Fruit fly (Drosophila melanogaster): ENCODE measurements around the gene CG7115.

The CG7115 gene

DNA sequence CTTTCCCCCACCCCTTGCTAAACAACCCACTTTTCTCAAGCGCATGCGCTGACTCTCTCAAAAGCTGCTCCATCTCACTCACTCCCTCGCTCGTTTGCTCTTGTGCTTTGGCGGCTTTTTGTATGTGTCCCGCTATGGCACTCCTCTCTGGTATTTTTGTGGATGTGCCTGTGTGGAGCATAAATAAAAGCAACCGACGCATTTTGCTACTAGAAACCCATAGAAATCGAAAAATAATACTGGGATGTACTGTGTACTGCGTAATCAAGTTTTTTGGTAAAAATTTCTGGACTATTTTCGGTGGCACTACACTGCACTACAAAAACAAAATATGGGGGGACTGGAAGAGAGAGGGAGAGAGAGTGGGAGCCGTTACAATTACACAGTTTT, 11.3 kb upstream of the CG7115 start (continued):
- TF ChIP-seq PHDP (tag; optimal IDR thresholded peaks at IDR 0.05), result no peak
- TF ChIP-seq CG10979 (tag; optimal IDR thresholded peaks at IDR 0.05), result no peak
- TF ChIP-seq CG15011 (GFP tag; optimal IDR thresholded peaks at IDR 0.05), result no peak
- TF ChIP-seq CG10959 (GFP tag; IDR thresholded peaks at IDR 0.05), result no peak
- peak; percentile 39 for TF ChIP-seq eyg (GFP tag; optimal IDR thresholded peaks at IDR 0.05)
- TF ChIP-seq CG10147 (GFP tag; optimal IDR thresholded peaks at IDR 0.05), result peak; percentile 4
- TF ChIP-seq CG16863 (GFP tag; optimal IDR thresholded peaks at IDR 0.05), result no peak
- no peak for TF ChIP-seq toy (GFP tag; IDR thresholded peaks at IDR 0.05)
- TF ChIP-seq CG14710 (tag; optimal IDR thresholded peaks at IDR 0.05), result no peak
- no peak for TF ChIP-seq Kr (GFP tag; optimal IDR thresholded peaks at IDR 0.05)
- TF ChIP-seq Bteb2 (GFP tag; optimal IDR thresholded peaks at IDR 0.05), result no peak
- TF ChIP-seq Xrp1 (GFP tag; IDR thresholded peaks at IDR 0.05), result no peak
- no peak for TF ChIP-seq Oli (tag; optimal IDR thresholded peaks at IDR 0.05)
- TF ChIP-seq Rx (GFP tag; IDR thresholded peaks at IDR 0.05), result no peak
- TF ChIP-seq CG32767 (GFP tag; IDR thresholded peaks at IDR 0.05), result peak; percentile 79
- no peak for TF ChIP-seq tup (GFP tag; optimal IDR thresholded peaks at IDR 0.05)
- TF ChIP-seq gsb-n (tag; optimal IDR thresholded peaks at IDR 0.05), result no peak
- TF ChIP-seq repo (GFP tag; optimal IDR thresholded peaks at IDR 0.05), result no peak
- TF ChIP-seq CG9797 (GFP tag; optimal IDR thresholded peaks at IDR 0.05), result peak; percentile 23
- TF ChIP-seq CG10321 (GFP tag; IDR thresholded peaks at IDR 0.05), result no peak
- no peak for TF ChIP-seq CG6683 (GFP tag; optimal IDR thresholded peaks at IDR 0.05)
- TF ChIP-seq dysf (GFP tag; IDR thresholded peaks at IDR 0.05), result no peak; the same call in 2 of the 3 replicates
- TF ChIP-seq CG4328 (GFP tag; optimal IDR thresholded peaks at IDR 0.05), result no peak
- no peak for TF ChIP-seq Ets65A (GFP tag)
- no peak for TF ChIP-seq gcm2 (GFP tag; optimal IDR thresholded peaks at IDR 0.05)
- TF ChIP-seq dmrt11E (tag; optimal IDR thresholded peaks at IDR 0.05), result no peak
- peak; percentile 55; the same call in 1 of the 2 replicates for TF ChIP-seq CG32532 (GFP tag; IDR thresholded peaks at IDR 0.05)
- no peak for TF ChIP-seq CG12236 (GFP tag; optimal IDR thresholded peaks at IDR 0.05)
- no peak for TF ChIP-seq CG33557 (GFP tag; optimal IDR thresholded peaks at IDR 0.05)
- no peak for TF ChIP-seq disco-r (GFP tag; optimal IDR thresholded peaks at IDR 0.05)
- TF ChIP-seq Sox100B (GFP tag; optimal IDR thresholded peaks at IDR 0.05), result no peak
- peak; percentile 67 for TF ChIP-seq gfzf (GFP tag; optimal IDR thresholded peaks at IDR 0.05)
- TF ChIP-seq sd (tag; optimal IDR thresholded peaks at IDR 0.05), result peak; percentile 98
- no peak for TF ChIP-seq CG10366 (GFP tag; IDR thresholded peaks at IDR 0.05)
- TF ChIP-seq CG11398 (GFP tag; optimal IDR thresholded peaks at IDR 0.05), result no peak
- no peak for TF ChIP-seq CG15269 (tag; optimal IDR thresholded peaks at IDR 0.05)
- no peak for TF ChIP-seq Neu2 (GFP tag; optimal IDR thresholded peaks at IDR 0.05; ENCODE audit: borderline replicate concordance)
- TF ChIP-seq unpg (GFP tag; optimal IDR thresholded peaks at IDR 0.05), result no peak
- no peak for TF ChIP-seq Max (GFP tag; optimal IDR thresholded peaks at IDR 0.05)
- peak; percentile 70 for TF ChIP-seq grau (tag; optimal IDR thresholded peaks at IDR 0.05)
- TF ChIP-seq dimm (GFP tag; IDR thresholded peaks at IDR 0.05), result no peak
- TF ChIP-seq jumu (GFP tag; optimal IDR thresholded peaks at IDR 0.05), result no peak
- TF ChIP-seq Lim3 (GFP tag; IDR thresholded peaks at IDR 0.05), result no peak
- no peak for TF ChIP-seq lov (optimal IDR thresholded peaks at IDR 0.05)
- TF ChIP-seq lov (GFP tag; IDR thresholded peaks at IDR 0.05), result no peak
- peak; percentile 17; the same call in 1 of the 2 replicates for TF ChIP-seq unc-4 (GFP tag; IDR thresholded peaks at IDR 0.05; ENCODE audit: partially characterized antibody)
- TF ChIP-seq Mrtf (GFP tag; IDR thresholded peaks at IDR 0.05), result no peak
- peak; percentile 20 for TF ChIP-seq tap (tag; optimal IDR thresholded peaks at IDR 0.05)
- TF ChIP-seq CG4282 (GFP tag; optimal IDR thresholded peaks at IDR 0.05), result no peak
- TF ChIP-seq sqz (GFP tag; optimal IDR thresholded peaks at IDR 0.05), result no peak
- peak; percentile 66 for TF ChIP-seq CG3163 (GFP tag; optimal IDR thresholded peaks at IDR 0.05)
- no peak for TF ChIP-seq gt (GFP tag; IDR thresholded peaks at IDR 0.05)
- TF ChIP-seq seq (GFP tag; IDR thresholded peaks at IDR 0.05), result no peak
